Worm (Caenorhabditis elegans): Measurements from ENCODE around the gene srz-19.

- TF ChIP-seq K12H6.12 (tag; optimal IDR thresholded peaks at IDR 0.05) (no peak), ztf-26 (tag; optimal IDR thresholded peaks at IDR 0.05) (no peak), lag-1 (GFP tag; IDR thresholded peaks at IDR 0.05) (no peak), ztf-28 (GFP tag; IDR thresholded peaks at IDR 0.05) (no peak), hlh-26 (GFP tag; conservative IDR thresholded peaks at IDR 0.05) (no peak), hsf-1 (GFP tag; IDR thresholded peaks at IDR 0.05) (no peak), ama-1 (optimal IDR thresholded peaks at IDR 0.05) (no peak), ama-1 (GFP tag; optimal IDR thresholded peaks at IDR 0.05) (no peak), snpc-1.3 (tag; optimal IDR thresholded peaks at IDR 0.05; ENCODE audit: insufficient read depth) (no peak)
Observed at ce11 chrIV:3873195-3873594, 46.4 kb upstream of the srz-19 start.
